Fruit fly (Drosophila melanogaster): ENCODE measurements around the gene CG5199.

Gene CG5199

DNA sequence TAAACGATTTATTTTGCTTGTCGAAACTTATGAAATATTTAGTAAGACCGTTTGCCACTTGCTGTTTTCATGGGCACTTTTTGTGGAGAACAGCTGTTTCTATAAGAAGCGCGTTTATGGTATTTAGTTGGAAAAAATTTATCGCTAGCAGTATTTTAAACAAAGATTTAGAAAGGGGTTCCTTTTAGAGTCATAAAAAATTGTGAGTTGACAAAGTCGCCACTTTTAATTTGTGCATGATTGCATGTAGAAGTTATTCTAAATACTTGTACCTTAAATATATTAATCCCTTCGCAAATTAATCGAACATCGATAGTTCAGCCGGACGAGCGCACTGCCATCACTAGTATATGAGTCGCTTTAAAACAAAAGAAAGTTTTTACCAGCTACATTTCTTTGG lies 20.4 kb downstream of the CG5199 start, which contains the start of the genes Las and Psn (continued):
- TF ChIP-seq CG1024 (GFP tag; IDR thresholded peaks at IDR 0.05) (no peak), NC2β (GFP tag; optimal IDR thresholded peaks at IDR 0.05) (peak; percentile 25), CG33557 (GFP tag; optimal IDR thresholded peaks at IDR 0.05) (no peak), ato (GFP tag; IDR thresholded peaks at IDR 0.05; ENCODE audit: partially characterized antibody) (0 out of 2 replicates have a peak, but pooled peaks have one; percentile 40), CG3281 (GFP tag; optimal IDR thresholded peaks at IDR 0.05) (no peak), en (GFP tag; optimal IDR thresholded peaks at IDR 0.05) (no peak), seq (GFP tag; IDR thresholded peaks at IDR 0.05) (no peak)

DNA sequence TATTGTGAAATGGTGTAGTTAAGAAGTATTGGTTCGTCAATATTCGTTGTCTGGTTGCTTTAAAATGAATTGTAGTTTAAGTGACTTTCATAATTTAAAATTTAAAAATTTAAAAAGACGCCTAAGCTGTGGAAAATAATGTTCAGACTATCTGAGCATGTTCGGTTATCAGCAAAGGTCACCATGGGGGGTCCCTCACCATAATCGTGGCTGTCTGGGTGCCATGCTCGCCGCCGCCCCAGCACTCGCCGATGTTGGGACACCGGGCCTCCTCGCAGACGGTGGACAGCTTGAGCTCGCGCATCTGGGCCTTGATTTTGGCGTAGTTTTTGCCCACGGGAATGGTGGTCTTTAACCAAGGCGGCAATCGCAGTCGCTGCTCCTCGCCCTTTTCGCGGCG lies 21.0 kb downstream of the CG5199 start:
- TF ChIP-seq CG9727 (GFP tag; optimal IDR thresholded peaks at IDR 0.05) = no peak
- TF ChIP-seq CG7745 (tag; optimal IDR thresholded peaks at IDR 0.05) = no peak
- TF ChIP-seq CG2129 (GFP tag; IDR thresholded peaks at IDR 0.05; ENCODE audit: partially characterized antibody) = no peak
- no peak for TF ChIP-seq CG8944 (GFP tag; optimal IDR thresholded peaks at IDR 0.05)
- TF ChIP-seq otp (GFP tag; IDR thresholded peaks at IDR 0.05) = no peak
- peak; percentile 99 for TF ChIP-seq sug (tag; optimal IDR thresholded peaks at IDR 0.05)
- TF ChIP-seq slou (GFP tag; optimal IDR thresholded peaks at IDR 0.05) = no peak
- peak; percentile 13 for TF ChIP-seq Bgb (GFP tag; IDR thresholded peaks at IDR 0.05; ENCODE audit: partially characterized antibody)

DNA sequence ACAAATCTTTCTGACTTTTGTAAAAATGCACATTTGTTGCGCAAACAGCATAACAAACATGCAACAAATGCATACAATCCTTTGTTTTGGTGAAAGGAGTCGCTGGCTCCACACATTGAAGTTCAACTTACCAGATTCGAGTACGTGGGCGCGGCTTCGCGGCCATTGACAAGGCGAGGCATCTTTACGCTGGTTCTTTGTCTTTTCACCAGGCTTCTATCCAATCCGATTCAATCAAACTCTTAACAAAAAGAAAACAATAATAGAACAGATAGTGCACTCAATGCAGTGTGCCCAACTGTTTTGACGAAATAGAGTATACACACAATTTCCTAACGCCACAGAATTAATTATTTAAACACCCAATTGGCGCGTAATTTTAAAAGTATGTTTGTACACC lies 22.5 kb downstream of the CG5199 start, which contains the start of gene CG5262:
CG5262 (minus strand) TSS at position 294 of the 400 bp plus-strand sequence.
- TF ChIP-seq twi (tag; optimal IDR thresholded peaks at IDR 0.05) (no peak), gsb (GFP tag; IDR thresholded peaks at IDR 0.05) (no peak), ara (GFP tag; IDR thresholded peaks at IDR 0.05) (no peak), ap (GFP tag; IDR thresholded peaks at IDR 0.05) (no peak), CG9797 (GFP tag; optimal IDR thresholded peaks at IDR 0.05) (peak; percentile 75), HHEX (GFP tag; optimal IDR thresholded peaks at IDR 0.05) (no peak), p53 (GFP tag; optimal IDR thresholded peaks at IDR 0.05) (no peak), Dp (GFP tag; optimal IDR thresholded peaks at IDR 0.05) (peak; percentile 90), Rfx (GFP tag; IDR thresholded peaks at IDR 0.05) (no peak), HLH4C (GFP tag; IDR thresholded peaks at IDR 0.05; ENCODE audit: partially characterized antibody) (no peak), maf-S (GFP tag; optimal IDR thresholded peaks at IDR 0.05) (no peak), run (tag; optimal IDR thresholded peaks at IDR 0.05) (no peak), CG7357 (GFP tag; IDR thresholded peaks at IDR 0.05) (no peak), CG34376 (GFP tag; optimal IDR thresholded peaks at IDR 0.05) (no peak), CG9437 (GFP tag; optimal IDR thresholded peaks at IDR 0.05) (no peak), Doc2 (GFP tag; IDR thresholded peaks at IDR 0.05) (no peak), CG3847 (GFP tag; IDR thresholded peaks at IDR 0.05) (no peak), bigmax (GFP tag; optimal IDR thresholded peaks at IDR 0.05) (no peak), lmd (GFP tag; IDR thresholded peaks at IDR 0.05) (no peak), nom (GFP tag; optimal IDR thresholded peaks at IDR 0.05) (peak; percentile 60), CG6813 (GFP tag; optimal IDR thresholded peaks at IDR 0.05) (no peak), BEAF-32 (GFP tag; optimal IDR thresholded peaks at IDR 0.05) (peak; percentile 39), vvl (GFP tag; IDR thresholded peaks at IDR 0.05) (peak; percentile 76), kay (GFP tag; optimal IDR thresholded peaks at IDR 0.05) (no peak), Atf6 (GFP tag; IDR thresholded peaks at IDR 0.05) (no peak), CG15479 (GFP tag; optimal IDR thresholded peaks at IDR 0.05) (peak; percentile 65), bsh (GFP tag; optimal IDR thresholded peaks at IDR 0.05) (no peak), Bgb (GFP tag; IDR thresholded peaks at IDR 0.05; ENCODE audit: partially characterized antibody) (peak; percentile 36; the same call in 1 of the 2 replicates), Deaf1 (tag; optimal IDR thresholded peaks at IDR 0.05) (no peak), HLH3B (GFP tag; IDR thresholded peaks at IDR 0.05) (no peak), CG7786 (GFP tag; optimal IDR thresholded peaks at IDR 0.05) (no peak), ERR (GFP tag; optimal IDR thresholded peaks at IDR 0.05) (no peak), corto (GFP tag; optimal IDR thresholded peaks at IDR 0.05) (no peak), CG13775 (GFP tag; optimal IDR thresholded peaks at IDR 0.05) (no peak), gfzf (GFP tag; optimal IDR thresholded peaks at IDR 0.05) (peak; percentile 91)
